4 worm cellular contexts compared by ENCODE assay signal in genomic region chrIII:7497782-7498266, ce11.
A peak's percentile ranks its signal among the peaks of the same experiment; 100 is the strongest.
TF ChIP-seq lines count a peak whose summit lies in the region.

Gene cgh-1 (minus strand): TSS chrIII:7497832.

TF ChIP-seq in whole organism, L1 larva, 84 proteins besides CTCF, POLR2A, EP300 and RAD21:
- no peak for TF ChIP-seq ceh-63 (GFP tag; optimal IDR thresholded peaks at IDR 0.05; lab: Kevin White, UChicago)
- TF ChIP-seq blmp-1 (tag; optimal IDR thresholded peaks at IDR 0.05; lab: Kevin White, UChicago): peak; percentile 3

TF ChIP-seq in whole organism, L3 larva, 47 proteins besides CTCF, POLR2A, EP300 and RAD21:
- peak; percentile 13 for TF ChIP-seq ama-1 (optimal IDR thresholded peaks at IDR 0.05; lab: Kevin White, UChicago)
- TF ChIP-seq eor-1 (tag; optimal IDR thresholded peaks at IDR 0.05; lab: Kevin White, UChicago): no peak

TF ChIP-seq in whole organism, L4 larva, 104 proteins besides CTCF, POLR2A, EP300 and RAD21 (continues in another document):
- TF ChIP-seq lim-7 (GFP tag; IDR thresholded peaks at IDR 0.05; lab: Robert Waterston, UW) (no peak), lin-1 (GFP tag; IDR thresholded peaks at IDR 0.05; lab: Robert Waterston, UW) (no peak), Y5F2A.4 (GFP tag; optimal IDR thresholded peaks at IDR 0.05; lab: Kevin White, UChicago) (no peak), snpc-1.2 (GFP tag; IDR thresholded peaks at IDR 0.05; lab: Robert Waterston, UW) (peak; percentile 58; the same call in 1 of the 2 replicates), nhr-6 (tag; optimal IDR thresholded peaks at IDR 0.05; lab: Kevin White, UChicago) (no peak), fkh-10 (GFP tag; optimal IDR thresholded peaks at IDR 0.05; lab: Kevin White, UChicago) (no peak), daf-8 (GFP tag; IDR thresholded peaks at IDR 0.05; lab: Robert Waterston, UW) (no peak), D1046.2 (GFP tag; IDR thresholded peaks at IDR 0.05; lab: Robert Waterston, UW) (no peak), ZK337.2 (GFP tag; IDR thresholded peaks at IDR 0.05; lab: Robert Waterston, UW) (no peak), fos-1 (tag; optimal IDR thresholded peaks at IDR 0.05; lab: Kevin White, UChicago) (no peak), dmd-8 (GFP tag; IDR thresholded peaks at IDR 0.05; lab: Robert Waterston, UW) (no peak), nhr-28 (tag; optimal IDR thresholded peaks at IDR 0.05; lab: Kevin White, UChicago) (no peak), F44E2.7 (GFP tag; IDR thresholded peaks at IDR 0.05; lab: Robert Waterston, UW) (no peak), unc-62 (GFP tag; optimal IDR thresholded peaks at IDR 0.05 in 1 of 2; lab: Kevin White, UChicago) (peak in 1 of 2 experiments; percentile 69), unc-62 (tag; optimal IDR thresholded peaks at IDR 0.05; lab: Kevin White, UChicago) (no peak), madf-5 (GFP tag; IDR thresholded peaks at IDR 0.05; lab: Robert Waterston, UW) (no peak), nhr-76 (tag; optimal IDR thresholded peaks at IDR 0.05; lab: Kevin White, UChicago) (no peak), lin-13 (GFP tag; optimal IDR thresholded peaks at IDR 0.05; lab: Kevin White, UChicago) (no peak), gei-8 (GFP tag; optimal IDR thresholded peaks at IDR 0.05; lab: Kevin White, UChicago) (no peak), Y75B8A.6 (GFP tag; IDR thresholded peaks at IDR 0.05; lab: Robert Waterston, UW) (no peak), mes-2 (tag; optimal IDR thresholded peaks at IDR 0.05; lab: Kevin White, UChicago; ENCODE audit: poor library complexity, severe bottlenecking) (peak; percentile 28), unc-39 (tag; optimal IDR thresholded peaks at IDR 0.05; lab: Kevin White, UChicago) (no peak), dmd-9 (GFP tag; IDR thresholded peaks at IDR 0.05; lab: Robert Waterston, UW) (no peak), T20F7.1 (GFP tag; optimal IDR thresholded peaks at IDR 0.05; lab: Kevin White, UChicago) (no peak), mep-1 (tag; optimal IDR thresholded peaks at IDR 0.05; lab: Kevin White, UChicago) (no peak), nhr-41 (GFP tag; IDR thresholded peaks at IDR 0.05; lab: Robert Waterston, UW) (0 out of 2 replicates have a peak, but pooled peaks have one; percentile 4), vab-7 (GFP tag; IDR thresholded peaks at IDR 0.05; lab: Robert Waterston, UW) (0 out of 2 replicates have a peak, but pooled peaks have one; percentile 14), dve-1 (tag; optimal IDR thresholded peaks at IDR 0.05; lab: Kevin White, UChicago; ENCODE audit: insufficient read depth) (no peak), egl-43 (GFP tag; IDR thresholded peaks at IDR 0.05; lab: Robert Waterston, UW) (no peak), nhr-237 (tag; optimal IDR thresholded peaks at IDR 0.05; lab: Kevin White, UChicago) (no peak), lin-39 (tag; optimal IDR thresholded peaks at IDR 0.05; lab: Kevin White, UChicago) (no peak), ama-1 (optimal IDR thresholded peaks at IDR 0.05; lab: Kevin White, UChicago) (no peak), nhr-102 (tag; optimal IDR thresholded peaks at IDR 0.05; lab: Kevin White, UChicago) (no peak), dpl-1 (GFP tag; optimal IDR thresholded peaks at IDR 0.05; lab: Kevin White, UChicago) (no peak), zip-2 (tag; optimal IDR thresholded peaks at IDR 0.05; lab: Kevin White, UChicago) (no peak), ceh-62 (tag; optimal IDR thresholded peaks at IDR 0.05; lab: Kevin White, UChicago) (no peak), ztf-11 (tag; optimal IDR thresholded peaks at IDR 0.05; lab: Kevin White, UChicago) (no peak), mdt-29 (GFP tag; IDR thresholded peaks at IDR 0.05; lab: Robert Waterston, UW) (no peak), daf-19 (GFP tag; conservative IDR thresholded peaks at IDR 0.05; lab: Robert Waterston, UW) (no peak), saeg-2 (GFP tag; IDR thresholded peaks at IDR 0.05; lab: Robert Waterston, UW) (no peak), ztf-7 (tag; optimal IDR thresholded peaks at IDR 0.05; lab: Kevin White, UChicago) (no peak), ctbp-1 (GFP tag; IDR thresholded peaks at IDR 0.05; lab: Robert Waterston, UW) (peak; percentile 30; the same call in 1 of the 2 replicates), egl-27 (tag; optimal IDR thresholded peaks at IDR 0.05; lab: Kevin White, UChicago) (no peak), tra-1 (GFP tag; IDR thresholded peaks at IDR 0.05; lab: Robert Waterston, UW) (no peak), daf-12 (tag; optimal IDR thresholded peaks at IDR 0.05; lab: Kevin White, UChicago) (no peak), mxl-3 (GFP tag; optimal IDR thresholded peaks at IDR 0.05; lab: Kevin White, UChicago) (no peak)

TF ChIP-seq in whole organism, young adult, 124 proteins besides CTCF, POLR2A, EP300 and RAD21:
- 0 out of 2 replicates have a peak, but pooled peaks have one; percentile 12 for TF ChIP-seq D2030.7 (GFP tag; IDR thresholded peaks at IDR 0.05; lab: Robert Waterston, UW)
- peak; percentile 28; the same call in 1 of the 2 replicates for TF ChIP-seq ceh-40 (GFP tag; IDR thresholded peaks at IDR 0.05; lab: Robert Waterston, UW)
- peak; percentile 15 for TF ChIP-seq tbp1 (GFP tag; optimal IDR thresholded peaks at IDR 0.05; lab: Kevin White, UChicago)
- TF ChIP-seq lsl-1 (GFP tag; optimal IDR thresholded peaks at IDR 0.05; lab: Kevin White, UChicago): peak; percentile 7
- peak; percentile 15; the same call in 1 of the 2 replicates for TF ChIP-seq nfyb-1 (GFP tag; IDR thresholded peaks at IDR 0.05; lab: Robert Waterston, UW)
- TF ChIP-seq pbrm-1 (GFP tag; IDR thresholded peaks at IDR 0.05; lab: Robert Waterston, UW): 0 out of 2 replicates have a peak, but pooled peaks have one; percentile 15
- TF ChIP-seq F55B11.4 (tag; optimal IDR thresholded peaks at IDR 0.05; lab: Kevin White, UChicago; ENCODE audit: borderline replicate concordance, insufficient read depth): no peak
- 0 out of 2 replicates have a peak, but pooled peaks have one; percentile 12 for TF ChIP-seq aptf-3 (GFP tag; IDR thresholded peaks at IDR 0.05; lab: Robert Waterston, UW)
- peak; percentile 27 for TF ChIP-seq lin-54 (GFP tag; optimal IDR thresholded peaks at IDR 0.05; lab: Kevin White, UChicago)
- TF ChIP-seq madf-3 (GFP tag; IDR thresholded peaks at IDR 0.05; lab: Robert Waterston, UW): peak; percentile 69; the same call in 1 of the 2 replicates
- peak; percentile 50; the same call in 1 of the 2 replicates for TF ChIP-seq B0336.3 (GFP tag; IDR thresholded peaks at IDR 0.05; lab: Robert Waterston, UW)
- no peak for TF ChIP-seq die-1 (tag; optimal IDR thresholded peaks at IDR 0.05; lab: Kevin White, UChicago)
- TF ChIP-seq sptf-2 (GFP tag; optimal IDR thresholded peaks at IDR 0.05; lab: Kevin White, UChicago): no peak
